Worm (Caenorhabditis elegans) whole organism, mixed stage, embryonic: ENCODE measurements around the gene arrd-17.

Source experiments
- M03D4.4 ChIP-seq: sonication (generic microtip); optimal IDR thresholded peaks from 2 replicates; lab custom pipeline; 2017; ENCODE audit warnings: mild to moderate bottlenecking, missing genetic modification characterization, missing compliant biosample characterization
- bed-3 ChIP-seq: fragments of 200-800 bp; sonication (Bioruptor generic); optimal IDR thresholded peaks from 3 replicates; lab custom pipeline; 2018; ENCODE audit warnings: mild to moderate bottlenecking, missing genetic modification characterization, moderate library complexity, missing compliant biosample characterization
- blmp-1 ChIP-seq: fragments of 150-350 bp; optimal IDR thresholded peaks from 2 replicates; lab custom pipeline; 2014; ENCODE audit warnings: missing biosample characterization, missing genetic modification characterization
- ceh-39 ChIP-seq: fragments of 150-350 bp; optimal IDR thresholded peaks from 2 replicates; lab custom pipeline; 2014; ENCODE audit warnings: missing biosample characterization, missing genetic modification characterization
- ceh-43 ChIP-seq: fragments of 200-800 bp; sonication (Bioruptor generic); optimal IDR thresholded peaks from 2 replicates; lab custom pipeline; 2018; ENCODE audit warnings: mild to moderate bottlenecking, missing genetic modification characterization, moderate library complexity, missing compliant biosample characterization
- ces-1 ChIP-seq: fragments of 150-350 bp; optimal IDR thresholded peaks from 2 replicates; lab custom pipeline; 2014; ENCODE audit warnings: missing biosample characterization, missing genetic modification reagents, missing genetic modification characterization
- cnd-1 ChIP-seq: fragments of 200-800 bp; sonication (Bioruptor generic); optimal IDR thresholded peaks from 2 replicates; lab custom pipeline; 2018; ENCODE audit warnings: mild to moderate bottlenecking, missing genetic modification characterization, missing compliant biosample characterization
- drap-1 ChIP-seq: fragments of 200-800 bp; sonication (Bioruptor generic); optimal IDR thresholded peaks from 3 replicates; lab custom pipeline; 2018; ENCODE audit warnings: mild to moderate bottlenecking, missing genetic modification characterization, missing compliant biosample characterization
- elt-1 ChIP-seq: sonication (generic microtip); optimal IDR thresholded peaks from 2 replicates; lab custom pipeline; 2017; ENCODE audit warnings: missing genetic modification characterization, mild to moderate bottlenecking, missing compliant biosample characterization, antibody characterized with exemption, moderate library complexity, borderline replicate concordance; ENCODE audit not compliant: insufficient read depth
- elt-3 ChIP-seq: fragments of 150-350 bp; optimal IDR thresholded peaks from 2 replicates; lab custom pipeline; 2014; ENCODE audit warnings: missing biosample characterization, missing genetic modification characterization
- flh-1 ChIP-seq: fragments of 200-800 bp; sonication (Bioruptor generic); optimal IDR thresholded peaks from 2 replicates; lab custom pipeline; 2018; ENCODE audit warnings: mild to moderate bottlenecking, missing genetic modification characterization, moderate library complexity, missing compliant biosample characterization
- ham-2 ChIP-seq: fragments of 200-800 bp; sonication (Bioruptor generic); optimal IDR thresholded peaks from 2 replicates; lab custom pipeline; 2018; ENCODE audit warnings: mild to moderate bottlenecking, missing genetic modification characterization, missing compliant biosample characterization
- hlh-1 ChIP-seq: fragments of 150-350 bp; optimal IDR thresholded peaks from 2 replicates; lab custom pipeline; 2014; ENCODE audit warnings: missing biosample characterization, missing genetic modification reagents, missing genetic modification characterization
- lin-13 ChIP-seq: fragments of 150-350 bp; optimal IDR thresholded peaks from 2 replicates; lab custom pipeline; 2014; ENCODE audit warnings: missing biosample characterization, missing genetic modification characterization
- lin-32 ChIP-seq: fragments of 200-800 bp; sonication (Bioruptor generic); optimal IDR thresholded peaks from 2 replicates; lab custom pipeline; 2018; ENCODE audit warnings: mild to moderate bottlenecking, missing genetic modification characterization, missing compliant biosample characterization
- lsy-2 ChIP-seq: fragments of 150-350 bp; optimal IDR thresholded peaks from 2 replicates; lab custom pipeline; 2014; ENCODE audit warnings: missing biosample characterization, missing genetic modification characterization
- mab-5 ChIP-seq: fragments of 150-350 bp; optimal IDR thresholded peaks from 2 replicates; lab custom pipeline; 2014; ENCODE audit warnings: missing biosample characterization, missing genetic modification characterization
- mep-1 ChIP-seq: fragments of 150-350 bp; optimal IDR thresholded peaks from 2 replicates; lab custom pipeline; 2017; ENCODE audit warnings: missing biosample characterization, missing genetic modification reagents, missing genetic modification characterization, inconsistent platforms
- mls-2 ChIP-seq: sonication (generic microtip); optimal IDR thresholded peaks from 2 replicates; lab custom pipeline; 2016; ENCODE audit warnings: mild to moderate bottlenecking, missing genetic modification characterization, moderate library complexity, missing compliant biosample characterization
- nhr-12 ChIP-seq: fragments of 150-350 bp; optimal IDR thresholded peaks from 2 replicates; lab custom pipeline; 2014; ENCODE audit warnings: missing biosample characterization, missing genetic modification characterization
- nhr-2 ChIP-seq: fragments of 150-350 bp; optimal IDR thresholded peaks from 2 replicates; lab custom pipeline; 2014; ENCODE audit warnings: missing biosample characterization, missing genetic modification characterization
- nhr-237 ChIP-seq: fragments of 150-350 bp; optimal IDR thresholded peaks from 2 replicates; lab custom pipeline; 2014; ENCODE audit warnings: missing biosample characterization, missing genetic modification characterization
- nhr-28 ChIP-seq: fragments of 150-350 bp; optimal IDR thresholded peaks from 2 replicates; lab custom pipeline; 2014; ENCODE audit warnings: missing biosample characterization, missing genetic modification characterization
- nhr-76 ChIP-seq: sonication (generic microtip); optimal IDR thresholded peaks from 2 replicates; lab custom pipeline; 2017; ENCODE audit warnings: missing biosample characterization, missing genetic modification characterization
- pha-4 ChIP-seq: fragments of 150-350 bp; optimal IDR thresholded peaks from 2 replicates; lab custom pipeline; 2018; ENCODE audit warnings: missing biosample characterization, missing genetic modification reagents, missing genetic modification characterization
- sem-2 ChIP-seq: fragments of 200-800 bp; sonication (Bioruptor generic); optimal IDR thresholded peaks from 2 replicates; lab custom pipeline; 2018; ENCODE audit warnings: mild to moderate bottlenecking, missing genetic modification characterization, missing compliant biosample characterization
- snpc-4 ChIP-seq: fragments of 150-350 bp; optimal IDR thresholded peaks from 2 replicates; lab custom pipeline; 2014; ENCODE audit warnings: missing biosample characterization, missing genetic modification characterization
- tbx-8 ChIP-seq: fragments of 200-800 bp; sonication (Bioruptor generic); optimal IDR thresholded peaks from 2 replicates; lab custom pipeline; 2018; ENCODE audit warnings: mild to moderate bottlenecking, missing genetic modification characterization, moderate library complexity, missing compliant biosample characterization
- unc-120 ChIP-seq: sonication (generic microtip); optimal IDR thresholded peaks from 2 replicates; lab custom pipeline; 2017; ENCODE audit warnings: missing genetic modification characterization, missing compliant biosample characterization; ENCODE audit not compliant: poor library complexity, severe bottlenecking
- unc-39 ChIP-seq: fragments of 150-350 bp; optimal IDR thresholded peaks from 2 replicates; lab custom pipeline; 2014; ENCODE audit warnings: missing biosample characterization, missing genetic modification characterization
- unc-62 ChIP-seq: fragments of 150-350 bp; optimal IDR thresholded peaks from 2 replicates; lab custom pipeline; 2014; ENCODE audit warnings: missing biosample characterization, missing genetic modification reagents, missing genetic modification characterization
- zip-8 ChIP-seq: fragments of 150-350 bp; optimal IDR thresholded peaks from 2 replicates; lab custom pipeline; 2014; ENCODE audit warnings: missing biosample characterization, missing genetic modification characterization
- ztf-11 ChIP-seq: fragments of 150-350 bp; optimal IDR thresholded peaks from 2 replicates; lab custom pipeline; 2014; ENCODE audit warnings: missing biosample characterization, missing genetic modification characterization

arrd-17 gene

DNA sequence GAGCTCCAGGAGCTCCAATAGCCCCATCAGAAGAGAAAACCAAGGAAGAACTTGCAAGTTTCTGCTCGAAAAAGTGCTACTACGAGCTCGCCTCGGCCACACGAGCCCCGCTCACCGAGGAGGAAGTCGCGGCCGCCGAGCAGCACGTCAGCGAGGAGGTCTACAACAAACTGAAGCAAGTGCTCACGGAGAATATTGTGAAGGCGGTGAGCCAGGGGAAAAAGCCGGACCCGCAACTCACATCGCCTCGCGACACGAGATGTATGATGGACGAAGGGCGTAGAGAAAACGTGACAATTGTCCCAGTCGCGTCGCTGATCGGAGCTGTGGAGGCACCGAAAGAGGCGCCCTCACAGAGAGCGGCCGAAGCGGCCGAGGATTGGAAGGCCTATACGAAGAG is 22.1 kb upstream of the arrd-17 start:
- TF ChIP-seq ceh-39 (no peak), blmp-1 (tag; lab: Kevin White, UChicago) (no peak), nhr-2 (no peak), ztf-11 (tag; lab: Kevin White, UChicago) (no peak), nhr-237 (no peak), lin-13 (tag; lab: Kevin White, UChicago) (no peak), M03D4.4 (tag; lab: Kevin White, UChicago) (no peak), drap-1 (no peak), lin-32 (GFP tag; lab: Kevin White, UChicago) (no peak), unc-120 (tag; lab: Kevin White, UChicago) (no peak), snpc-4 (no peak), cnd-1 (tag; lab: Kevin White, UChicago) (no peak), mab-5 (tag; lab: Kevin White, UChicago) (no peak), ces-1 (GFP tag; lab: Kevin White, UChicago) (no peak)

DNA sequence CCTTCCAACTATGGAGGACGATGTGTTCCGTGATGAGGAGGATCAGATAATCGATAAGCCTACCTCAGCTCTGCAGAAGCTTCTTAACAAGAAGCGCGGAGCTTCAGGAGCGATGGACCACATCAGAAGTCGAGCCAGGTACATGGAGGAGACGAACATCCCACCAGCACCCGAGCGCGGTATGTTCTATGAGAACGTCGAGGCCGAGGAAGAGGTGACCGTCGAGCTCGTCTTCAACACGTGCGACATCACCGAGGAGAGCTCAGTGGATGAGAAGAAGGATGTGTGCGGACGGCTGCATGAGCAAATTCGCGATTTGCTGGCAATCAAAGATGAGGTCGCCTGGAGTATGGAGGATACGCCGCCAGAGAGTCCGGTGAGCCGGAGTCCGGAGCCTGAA is 21.4 kb upstream of the arrd-17 start:
- TF ChIP-seq nhr-28 (tag; lab: Kevin White, UChicago) = no peak
- TF ChIP-seq M03D4.4 (tag; lab: Kevin White, UChicago) = no peak
- no peak for TF ChIP-seq sem-2 (GFP tag; lab: Kevin White, UChicago)
- no peak for TF ChIP-seq unc-120 (tag; lab: Kevin White, UChicago)
- no peak for TF ChIP-seq unc-62 (GFP tag; lab: Kevin White, UChicago)
- no peak for TF ChIP-seq nhr-2
- no peak for TF ChIP-seq mab-5 (tag; lab: Kevin White, UChicago)
- TF ChIP-seq elt-1 (tag; lab: Kevin White, UChicago) = no peak

DNA sequence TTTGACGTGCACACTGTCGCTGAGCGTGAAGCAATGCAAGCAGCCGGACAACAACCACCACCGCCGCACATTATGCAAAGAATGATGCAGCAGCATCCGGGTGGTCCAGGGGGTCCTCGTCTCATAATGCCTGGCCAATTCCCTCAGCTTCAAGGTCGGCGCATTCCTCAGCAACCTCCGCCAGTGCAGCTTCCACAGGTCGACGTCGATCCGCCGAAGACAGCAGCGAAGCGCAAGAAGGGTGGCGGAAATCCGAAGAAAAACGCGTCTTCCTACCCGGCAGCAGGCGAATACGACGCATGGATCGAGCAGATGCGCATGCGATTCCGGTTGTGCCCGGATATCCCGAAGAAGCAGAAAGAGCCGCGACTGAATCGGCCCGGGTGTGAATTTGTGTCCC is 20.8 kb upstream of the arrd-17 start:
- no peak for TF ChIP-seq ztf-11 (tag; lab: Kevin White, UChicago)
- TF ChIP-seq sem-2 (GFP tag; lab: Kevin White, UChicago) = peak; percentile 5
- TF ChIP-seq drap-1 = no peak
- no peak for TF ChIP-seq ceh-39
- no peak for TF ChIP-seq hlh-1 (tag; lab: Kevin White, UChicago)
- no peak for TF ChIP-seq lsy-2 (tag; lab: Kevin White, UChicago)
- peak; percentile 7 for TF ChIP-seq lin-32 (GFP tag; lab: Kevin White, UChicago)

DNA sequence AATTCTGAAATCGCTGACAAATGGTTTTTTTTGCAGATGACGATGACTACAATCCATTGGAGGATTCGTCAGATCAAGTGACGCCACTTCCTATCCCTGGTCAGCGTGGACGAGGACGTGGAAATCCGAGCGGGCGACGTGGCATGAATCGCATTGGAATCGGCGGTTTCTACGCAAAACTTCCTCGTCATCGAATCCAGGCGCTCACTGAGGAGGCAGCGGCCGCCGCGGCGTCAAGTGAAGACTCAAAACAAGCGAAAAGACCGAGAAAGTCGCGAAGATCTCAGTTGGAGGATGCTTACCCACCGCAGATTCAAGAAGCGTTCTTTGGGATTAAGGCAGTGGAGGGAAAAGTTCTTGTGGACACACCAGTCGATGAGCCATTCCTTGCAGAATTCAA is 17.9 kb upstream of the arrd-17 start:
- TF ChIP-seq sem-2 (GFP tag; lab: Kevin White, UChicago) (no peak), elt-1 (tag; lab: Kevin White, UChicago) (no peak), flh-1 (no peak), mls-2 (tag; lab: Kevin White, UChicago) (no peak), tbx-8 (no peak), drap-1 (no peak), hlh-1 (tag; lab: Kevin White, UChicago) (no peak), pha-4 (tag; lab: Kevin White, UChicago) (no peak), nhr-76 (no peak), nhr-12 (tag; lab: Kevin White, UChicago) (no peak)

DNA sequence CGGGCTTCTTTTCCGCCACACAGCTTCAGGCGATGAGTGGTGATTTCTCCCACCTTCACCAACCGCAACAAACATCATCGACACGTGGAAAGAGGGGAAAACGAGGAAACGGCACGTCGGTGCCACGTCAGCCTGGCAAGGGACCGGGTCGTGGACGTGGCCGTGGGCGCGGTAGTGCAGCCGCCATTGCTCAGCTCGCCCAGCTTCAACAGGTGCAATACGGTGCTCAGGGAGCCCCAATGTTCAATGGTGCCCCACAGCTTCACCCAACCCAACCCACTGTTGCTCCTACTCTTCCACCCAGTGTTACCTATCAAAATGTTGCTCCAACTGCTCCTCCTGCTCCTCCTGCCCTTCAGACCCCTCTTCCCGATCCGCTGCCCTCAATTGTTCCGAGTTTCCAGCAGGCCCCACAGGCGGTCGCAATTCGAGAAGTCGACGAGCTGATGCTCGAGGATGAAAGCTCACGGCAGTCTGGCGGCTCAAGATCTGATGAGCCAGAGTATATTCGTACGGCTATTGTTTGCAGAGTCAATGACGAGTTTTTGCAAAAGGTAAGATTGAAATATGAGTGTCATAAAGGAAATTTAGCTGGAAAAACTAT is 15.4 kb upstream of the arrd-17 start:
- no peak for TF ChIP-seq mls-2 (tag; lab: Kevin White, UChicago)
- peak; percentile 3 for TF ChIP-seq drap-1

DNA sequence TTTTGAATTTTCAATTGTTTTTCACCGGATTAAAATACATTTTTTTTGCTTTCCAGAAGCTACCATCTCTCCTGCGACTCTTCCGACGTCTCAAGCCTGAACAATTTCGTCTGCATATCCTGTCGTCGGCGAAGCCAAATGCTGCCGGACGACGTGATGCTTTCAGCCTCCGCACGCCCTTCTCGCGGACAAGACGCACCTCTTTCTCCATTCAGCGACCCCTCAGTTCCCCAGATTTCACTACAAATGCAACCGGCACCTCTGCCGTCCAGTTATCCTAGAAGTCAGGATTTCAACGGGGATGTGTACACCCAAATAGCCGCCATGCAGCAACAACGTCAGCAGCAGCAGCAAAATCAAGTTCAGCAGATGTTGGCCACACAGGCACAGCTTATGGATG is 13.7 kb upstream of the arrd-17 start:
- TF ChIP-seq nhr-237 (no peak), M03D4.4 (tag; lab: Kevin White, UChicago) (no peak), elt-3 (tag; lab: Kevin White, UChicago) (no peak), lin-32 (GFP tag; lab: Kevin White, UChicago) (no peak), mep-1 (tag; lab: Kevin White, UChicago) (no peak), nhr-2 (no peak), unc-39 (no peak), sem-2 (GFP tag; lab: Kevin White, UChicago) (no peak), nhr-76 (no peak), zip-8 (tag; lab: Kevin White, UChicago) (no peak), bed-3 (GFP tag; lab: Kevin White, UChicago) (no peak), ceh-43 (no peak), ham-2 (no peak), nhr-12 (tag; lab: Kevin White, UChicago) (no peak), drap-1 (no peak)
